Fruit fly (Drosophila melanogaster) whole organism, prepupa: ENCODE results near the gene CG12947.

Experiments used
- Eip75B ChIP-seq: fragments of 200-800 bp; sonication (Bioruptor generic); optimal IDR thresholded peaks from 3 replicates; lab custom pipeline; 2016; ENCODE audit warnings: missing biosample characterization, missing genetic modification characterization
- Hr39 ChIP-seq: fragments of 200-800 bp; sonication (Bioruptor generic); optimal IDR thresholded peaks from 2 replicates; lab custom pipeline; 2016; ENCODE audit warnings: missing biosample characterization, missing genetic modification characterization
- Met ChIP-seq: fragments of 200-800 bp; sonication (Bioruptor generic); optimal IDR thresholded peaks from 3 replicates; lab custom pipeline; 2016; ENCODE audit warnings: missing biosample characterization, missing genetic modification characterization
- OdsH ChIP-seq: fragments of 200-800 bp; sonication (Bioruptor generic); optimal IDR thresholded peaks from 3 replicates; lab custom pipeline; 2016; ENCODE audit warnings: missing biosample characterization, missing genetic modification characterization
- Sox15 ChIP-seq: fragments of 200-800 bp; sonication (Bioruptor generic); optimal IDR thresholded peaks from 3 replicates; lab custom pipeline; 2016; ENCODE audit warnings: missing biosample characterization, missing genetic modification characterization
- fkh ChIP-seq: fragments of 200-800 bp; sonication (Bioruptor generic); optimal IDR thresholded peaks from 3 replicates; lab custom pipeline; 2017; ENCODE audit warnings: missing biosample characterization, mild to moderate bottlenecking, missing genetic modification characterization, moderate library complexity

DNA sequence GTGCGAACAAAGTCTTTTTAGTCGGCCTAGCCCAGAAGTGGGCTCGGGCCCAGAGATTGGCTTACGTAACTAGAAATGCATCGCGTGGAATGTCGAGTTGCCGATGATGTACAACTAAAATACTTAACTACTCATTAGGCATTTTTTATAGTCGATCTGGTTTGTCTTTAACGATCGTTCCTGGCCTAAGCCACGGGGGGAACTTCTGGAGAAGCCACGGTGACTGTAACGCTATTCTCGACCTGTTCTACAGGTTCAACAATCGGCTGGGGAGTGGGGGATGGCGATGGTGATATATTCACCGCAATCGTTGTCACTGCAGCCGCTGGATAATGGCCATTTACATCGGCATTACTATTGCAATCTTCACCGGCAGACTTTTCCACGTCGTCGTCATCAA lies 33.6 kb upstream of the CG12947 start, which contains the start of gene CG34409:
- no peak for TF ChIP-seq Eip75B (GFP tag; lab: Kevin White, UChicago)
- TF ChIP-seq Met: no peak
- no peak for TF ChIP-seq Sox15
- no peak for TF ChIP-seq fkh
- TF ChIP-seq OdsH (GFP tag; lab: Kevin White, UChicago): no peak
- no peak for TF ChIP-seq Hr39 (GFP tag; lab: Kevin White, UChicago)
